Worm (Caenorhabditis elegans) whole organism, midembryonic: ENCODE measurements around the gene C07G2.5.
"Not testable (repeated sequence)": the region's sequence is repeated elsewhere in the genome, so short reads cannot be mapped to it uniquely, and the experiment has no call there.

Experiments
- T22C8.4 ChIP-seq: fragments of 200-800 bp; sonication (Bioruptor generic); IDR thresholded peaks from 2 replicates; pipeline ENCODE4 v1.3.6; 2022; ENCODE audit warnings: missing genetic modification characterization, missing compliant biosample characterization
- cog-1 ChIP-seq: sonication (generic microtip); optimal IDR thresholded peaks from 2 replicates; lab custom pipeline; 2016; ENCODE audit warnings: missing genetic modification characterization, missing compliant biosample characterization
- flt-1 ChIP-seq: fragments of 200-800 bp; sonication (Bioruptor generic); IDR thresholded peaks from 2 replicates; pipeline ENCODE4 v1.3.6; 2022; ENCODE audit warnings: missing genetic modification characterization, missing compliant biosample characterization
- klf-2 ChIP-seq: fragments of 200-800 bp; sonication (Bioruptor generic); conservative IDR thresholded peaks from 2 replicates; pipeline ENCODE4 v1.3.6; 2022; ENCODE audit warnings: missing genetic modification reagents, missing genetic modification characterization, missing compliant biosample characterization
- med-1 ChIP-seq: sonication (generic microtip); optimal IDR thresholded peaks from 2 replicates; lab custom pipeline; 2017; ENCODE audit warnings: missing genetic modification characterization, mild to moderate bottlenecking, missing compliant biosample characterization, antibody characterized with exemption, missing genetic modification reagents; ENCODE audit not compliant: insufficient read depth
- ref-1 ChIP-seq: fragments of 200-800 bp; sonication (Bioruptor generic); conservative IDR thresholded peaks from 2 replicates; pipeline ENCODE4 v1.3.6; 2022; ENCODE audit warnings: missing genetic modification reagents, missing genetic modification characterization, missing compliant biosample characterization
- tab-1 ChIP-seq: fragments of 200-800 bp; sonication (Bioruptor generic); IDR thresholded peaks from 2 replicates; pipeline ENCODE4 v1.3.6; 2022; ENCODE audit warnings: missing genetic modification characterization, missing compliant biosample characterization
- ztf-23 ChIP-seq: fragments of 200-800 bp; sonication (Bioruptor generic); IDR thresholded peaks from 2 replicates; pipeline ENCODE4 v1.3.6; 2022; ENCODE audit warnings: missing genetic modification reagents, missing genetic modification characterization, missing compliant biosample characterization
- ztf-29 ChIP-seq: fragments of 200-800 bp; sonication (Bioruptor generic); IDR thresholded peaks from 2 replicates; pipeline ENCODE4 v1.3.6; 2022; ENCODE audit warnings: missing genetic modification reagents, missing genetic modification characterization, missing compliant biosample characterization

DNA sequence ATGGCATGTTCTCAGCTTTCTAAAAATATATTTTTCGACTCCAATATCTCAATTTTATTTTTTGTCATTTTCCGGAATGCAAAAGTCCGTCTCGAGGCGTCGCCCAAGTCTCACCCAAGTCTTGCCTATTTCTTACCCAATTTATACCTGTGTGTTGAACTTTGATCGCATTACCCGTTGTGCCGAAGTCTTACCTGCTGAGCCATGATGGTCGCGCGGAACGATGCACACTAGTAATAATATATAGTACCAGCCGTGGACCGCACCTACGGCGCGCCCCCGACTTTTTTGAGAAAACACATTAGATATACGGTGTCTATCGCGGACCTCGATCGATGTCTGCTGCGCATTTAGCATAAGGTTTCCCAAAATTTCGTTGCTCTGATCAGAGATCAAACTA is 14.5 kb downstream of the C07G2.5 start:
- TF ChIP-seq ztf-23 (GFP tag; lab: Robert Waterston, UW); tab-1; med-1 (GFP tag; lab: Kevin White, UChicago); ztf-29; klf-2; cog-1 (tag; lab: Kevin White, UChicago); ref-1; T22C8.4: not testable (repeated sequence)
- peak; percentile 31; the same call in 1 of the 2 replicates for TF ChIP-seq flt-1 (GFP tag; lab: Robert Waterston, UW)
